Fruit fly (Drosophila melanogaster) whole organism, embryonic: ENCODE data around the gene CG15422.

Source experiments
- Atf6 ChIP-seq: fragments of 200-800 bp; sonication (Bioruptor generic); IDR thresholded peaks from 2 replicates; pipeline ENCODE4 v1.3.6; 2022; ENCODE audit warnings: missing biosample characterization, missing genetic modification characterization
- CG12659 ChIP-seq: fragments of 200-800 bp; sonication (Bioruptor generic); optimal IDR thresholded peaks from 3 replicates; lab custom pipeline; 2017; ENCODE audit warnings: mild to moderate bottlenecking, missing biosample characterization, missing genetic modification reagents, missing genetic modification characterization
- CG13624 ChIP-seq: fragments of 200-800 bp; sonication (Bioruptor generic); optimal IDR thresholded peaks from 2 replicates; lab custom pipeline; 2016; ENCODE audit warnings: missing biosample characterization, missing genetic modification characterization
- CG15514 ChIP-seq: fragments of 200-800 bp; sonication (Bioruptor generic); optimal IDR thresholded peaks from 3 replicates; lab custom pipeline; 2017; ENCODE audit warnings: missing biosample characterization, missing genetic modification characterization, mild to moderate bottlenecking, moderate library complexity, missing genetic modification reagents
- CG15601 ChIP-seq: fragments of 200-800 bp; sonication (Bioruptor generic); optimal IDR thresholded peaks from 3 replicates; lab custom pipeline; 2019; ENCODE audit warnings: missing biosample characterization, mild to moderate bottlenecking, missing genetic modification characterization, moderate library complexity
- CG1603 ChIP-seq: fragments of 200-800 bp; sonication (Bioruptor generic); optimal IDR thresholded peaks from 2 replicates; lab custom pipeline; 2019; ENCODE audit warnings: missing biosample characterization, mild to moderate bottlenecking, missing genetic modification characterization, moderate library complexity
- CG16813 ChIP-seq: fragments of 200-800 bp; sonication (Bioruptor generic); IDR thresholded peaks from 3 replicates; pipeline ENCODE4 v1.3.6; 2022; ENCODE audit warnings: missing biosample characterization, missing genetic modification characterization; ENCODE audit not compliant: partially characterized antibody
- CG16815 ChIP-seq: fragments of 200-800 bp; sonication (Bioruptor generic); optimal IDR thresholded peaks from 3 replicates; lab custom pipeline; 2017; ENCODE audit warnings: missing biosample characterization, mild to moderate bottlenecking, missing genetic modification characterization
- CG17385 ChIP-seq: fragments of 200-800 bp; sonication (Bioruptor generic); optimal IDR thresholded peaks from 3 replicates; lab custom pipeline; 2018; ENCODE audit warnings: missing biosample characterization, mild to moderate bottlenecking, missing genetic modification characterization
- CG18476 ChIP-seq: fragments of 200-800 bp; sonication (Bioruptor generic); optimal IDR thresholded peaks from 2 replicates; lab custom pipeline; 2016; ENCODE audit warnings: missing biosample characterization, mild to moderate bottlenecking, missing genetic modification characterization
- CG18619 ChIP-seq: fragments of 200-800 bp; sonication (Bioruptor generic); optimal IDR thresholded peaks from 3 replicates; lab custom pipeline; 2017; ENCODE audit warnings: missing biosample characterization, mild to moderate bottlenecking, missing genetic modification characterization
- CG18764 ChIP-seq: fragments of 200-800 bp; sonication (Bioruptor generic); optimal IDR thresholded peaks from 3 replicates; lab custom pipeline; 2016; ENCODE audit warnings: missing biosample characterization, missing genetic modification characterization
- CG32767 ChIP-seq: fragments of 200-800 bp; sonication (Bioruptor generic); IDR thresholded peaks from 2 replicates; pipeline ENCODE4 v1.3.6; 2022; ENCODE audit warnings: missing biosample characterization, missing genetic modification characterization
- CG4617 ChIP-seq: fragments of 200-800 bp; sonication (Bioruptor generic); optimal IDR thresholded peaks from 3 replicates; lab custom pipeline; 2016; ENCODE audit warnings: missing biosample characterization, missing genetic modification characterization, borderline replicate concordance
- CG5953 ChIP-seq: fragments of 200-800 bp; sonication (Bioruptor generic); IDR thresholded peaks from 2 replicates; pipeline ENCODE4 v1.3.6; 2022; ENCODE audit warnings: missing biosample characterization, missing genetic modification characterization
- CG6765 ChIP-seq: fragments of 200-800 bp; sonication (Bioruptor generic); optimal IDR thresholded peaks from 3 replicates; lab custom pipeline; 2017; ENCODE audit warnings: missing biosample characterization, mild to moderate bottlenecking, missing genetic modification characterization
- CG7786 ChIP-seq: fragments of 200-800 bp; sonication (Bioruptor generic); optimal IDR thresholded peaks from 2 replicates; lab custom pipeline; 2016; ENCODE audit warnings: missing biosample characterization, missing genetic modification characterization
- CG9817 ChIP-seq: fragments of 200-800 bp; sonication (Bioruptor generic); optimal IDR thresholded peaks from 2 replicates; lab custom pipeline; 2018; ENCODE audit warnings: missing biosample characterization, mild to moderate bottlenecking, missing genetic modification characterization, moderate library complexity
- D19A ChIP-seq: fragments of 200-800 bp; optimal IDR thresholded peaks from 3 replicates; lab custom pipeline; 2019; ENCODE audit warnings: missing biosample characterization, mild to moderate bottlenecking, missing genetic modification characterization, moderate library complexity
- Dip2 ChIP-seq: fragments of 200-800 bp; sonication (Bioruptor generic); IDR thresholded peaks from 2 replicates; pipeline ENCODE4 v1.3.6; 2022; ENCODE audit warnings: missing biosample characterization, missing genetic modification characterization
- Dll ChIP-seq: fragments of 200-800 bp; sonication (Bioruptor generic); IDR thresholded peaks from 4 replicates; pipeline ENCODE4 v1.3.6; 2022; ENCODE audit warnings: missing biosample characterization, missing genetic modification characterization; ENCODE audit not compliant: partially characterized antibody
- Hand ChIP-seq: fragments of 200-800 bp; sonication (Bioruptor generic); optimal IDR thresholded peaks from 2 replicates; lab custom pipeline; 2017; ENCODE audit warnings: mild to moderate bottlenecking, missing biosample characterization, missing genetic modification reagents, missing genetic modification characterization
- Hmr ChIP-seq: fragments of 200-800 bp; sonication (Bioruptor generic); optimal IDR thresholded peaks from 3 replicates; lab custom pipeline; 2017; ENCODE audit warnings: mild to moderate bottlenecking, missing biosample characterization, missing genetic modification reagents, missing genetic modification characterization
- Hsf ChIP-seq: fragments of 200-800 bp; sonication (Bioruptor generic); optimal IDR thresholded peaks from 3 replicates; lab custom pipeline; 2016; ENCODE audit warnings: missing biosample characterization, missing genetic modification characterization
- MESR4 ChIP-seq: fragments of 200-800 bp; sonication (Bioruptor generic); optimal IDR thresholded peaks from 2 replicates; lab custom pipeline; 2018; ENCODE audit warnings: missing biosample characterization, mild to moderate bottlenecking, missing genetic modification characterization, moderate library complexity
- MTF-1 ChIP-seq: fragments of 200-800 bp; sonication (Bioruptor generic); optimal IDR thresholded peaks from 2 replicates; lab custom pipeline; 2018; ENCODE audit warnings: missing biosample characterization, mild to moderate bottlenecking, missing genetic modification characterization, borderline replicate concordance
- Oaz ChIP-seq: fragments of 200-800 bp; sonication (Bioruptor generic); IDR thresholded peaks from 2 replicates; pipeline ENCODE4 v1.3.6; 2022; ENCODE audit warnings: missing biosample characterization, missing genetic modification characterization
- Xbp1 ChIP-seq: fragments of 200-800 bp; sonication (Bioruptor generic); optimal IDR thresholded peaks from 3 replicates; lab custom pipeline; 2016; ENCODE audit warnings: missing biosample characterization, mild to moderate bottlenecking, missing genetic modification characterization
- az2 ChIP-seq: fragments of 200-800 bp; sonication (Bioruptor generic); optimal IDR thresholded peaks from 3 replicates; lab custom pipeline; 2016; ENCODE audit warnings: missing biosample characterization, missing genetic modification characterization
- cg ChIP-seq: fragments of 200-800 bp; sonication (Bioruptor generic); optimal IDR thresholded peaks from 3 replicates; lab custom pipeline; 2019; ENCODE audit warnings: missing biosample characterization, mild to moderate bottlenecking, missing genetic modification characterization, moderate library complexity
- chif ChIP-seq, 2 experiments: fragments of 200-800 bp; sonication (Bioruptor generic); optimal IDR thresholded peaks; 3 replicates each; lab custom pipeline; 2016; ENCODE audit warnings: missing biosample characterization in 2 of 2, missing genetic modification characterization in 2 of 2
- chm ChIP-seq: fragments of 200-800 bp; sonication (Bioruptor generic); IDR thresholded peaks from 2 replicates; pipeline ENCODE4 v1.3.6; 2022; ENCODE audit warnings: missing biosample characterization, missing genetic modification characterization
- croc ChIP-seq: fragments of 200-800 bp; sonication (Bioruptor generic); conservative IDR thresholded peaks from 3 replicates; pipeline ENCODE4 v1.3.6; 2022; ENCODE audit warnings: missing biosample characterization, missing genetic modification characterization
- crol ChIP-seq: fragments of 200-800 bp; sonication (Bioruptor generic); IDR thresholded peaks from 2 replicates; pipeline ENCODE4 v1.3.6; 2022; ENCODE audit warnings: missing biosample characterization, missing genetic modification characterization
- dmrt99B ChIP-seq: fragments of 200-800 bp; sonication (Bioruptor generic); optimal IDR thresholded peaks from 2 replicates; lab custom pipeline; 2018; ENCODE audit warnings: missing biosample characterization, mild to moderate bottlenecking, missing genetic modification characterization, moderate library complexity
- fd64A ChIP-seq: fragments of 200-800 bp; sonication (Bioruptor generic); optimal IDR thresholded peaks from 3 replicates; lab custom pipeline; 2018; ENCODE audit warnings: missing biosample characterization, mild to moderate bottlenecking, missing genetic modification characterization
- fru ChIP-seq: fragments of >200 bp; optimal IDR thresholded peaks from 2 replicates; lab custom pipeline; 2017
- ftz-f1 ChIP-seq: fragments of 200-800 bp; sonication (Bioruptor generic); optimal IDR thresholded peaks from 2 replicates; lab custom pipeline; 2016; ENCODE audit warnings: missing biosample characterization, missing genetic modification characterization
- gfzf ChIP-seq: fragments of 200-800 bp; sonication (Bioruptor generic); optimal IDR thresholded peaks from 2 replicates; lab custom pipeline; 2016; ENCODE audit warnings: missing biosample characterization, mild to moderate bottlenecking, missing genetic modification characterization, moderate library complexity
- ken ChIP-seq: fragments of 200-800 bp; sonication (Bioruptor generic); IDR thresholded peaks from 3 replicates; pipeline ENCODE4 v1.3.6; 2022; ENCODE audit warnings: missing biosample characterization, missing genetic modification characterization
- klu ChIP-seq: fragments of 200-800 bp; sonication (Bioruptor generic); IDR thresholded peaks from 2 replicates; pipeline ENCODE4 v1.3.6; 2022; ENCODE audit warnings: missing biosample characterization, missing genetic modification characterization
- kni ChIP-seq: fragments of 200-800 bp; sonication (Bioruptor generic); optimal IDR thresholded peaks from 3 replicates; lab custom pipeline; 2017; ENCODE audit warnings: mild to moderate bottlenecking, missing biosample characterization, missing genetic modification reagents, missing genetic modification characterization
- lola ChIP-seq, 3 experiments: fragments of >200 bp in 2 of 3; fragments of 200-800 bp in 1 of 3; sonication (Bioruptor generic) in 1 of 3; optimal IDR thresholded peaks; 2 replicates each; lab custom pipeline; 2017 to 2019; ENCODE audit warnings: missing biosample characterization in 3 of 3, missing genetic modification characterization in 3 of 3, mild to moderate bottlenecking in 1 of 3, moderate library complexity in 1 of 3
- mld ChIP-seq: fragments of 200-800 bp; sonication (Bioruptor generic); IDR thresholded peaks from 3 replicates; pipeline ENCODE4 v1.3.6; 2022; ENCODE audit warnings: missing biosample characterization, missing genetic modification characterization; ENCODE audit not compliant: partially characterized antibody
- p53 ChIP-seq: fragments of 200-800 bp; sonication (Bioruptor generic); optimal IDR thresholded peaks from 2 replicates; lab custom pipeline; 2016; ENCODE audit warnings: missing biosample characterization, missing genetic modification characterization
- ranshi ChIP-seq: fragments of 200-800 bp; sonication (Bioruptor generic); IDR thresholded peaks from 2 replicates; pipeline ENCODE4 v1.3.6; 2022; ENCODE audit warnings: missing biosample characterization, missing genetic modification characterization
- sd ChIP-seq: fragments of 200-800 bp; sonication (Bioruptor generic); optimal IDR thresholded peaks from 3 replicates; lab custom pipeline; 2018; ENCODE audit warnings: missing biosample characterization, mild to moderate bottlenecking, missing genetic modification characterization, moderate library complexity
- zf30C ChIP-seq: fragments of 200-800 bp; sonication (Bioruptor generic); optimal IDR thresholded peaks from 3 replicates; lab custom pipeline; 2018; ENCODE audit warnings: missing biosample characterization, mild to moderate bottlenecking, missing genetic modification characterization

CG15422 gene

dm6 chr2L:4030236-4030943, 25.6 kb downstream of the CG15422 start (continued):
- TF ChIP-seq chif (GFP tag; optimal IDR thresholded peaks at IDR 0.05; lab: Kevin White, UChicago) (peak; percentile 65 to 91), Oaz (GFP tag; lab: Robert Waterston, UW) (peak; percentile 72), ftz-f1 (no peak), Dip2 (GFP tag; lab: Robert Waterston, UW) (no peak), klu (GFP tag; lab: Robert Waterston, UW) (peak; percentile 31; the same call in 1 of the 2 replicates), mld (peak; percentile 95), CG9817 (tag; lab: Kevin White, UChicago) (peak; percentile 64), zf30C (no peak), MESR4 (GFP tag; lab: Kevin White, UChicago) (peak; percentile 5), chm (GFP tag; lab: Robert Waterston, UW) (peak; percentile 89), CG12659 (GFP tag; lab: Kevin White, UChicago) (peak; percentile 76), crol (peak; percentile 34; the same call in 1 of the 2 replicates), CG17385 (peak; percentile 82), CG16813 (GFP tag; lab: Robert Waterston, UW) (peak; percentile 93), CG13624 (GFP tag; lab: Kevin White, UChicago) (peak; percentile 67), sd (tag; lab: Kevin White, UChicago) (peak; percentile 3), cg (no peak), Dll (peak; percentile 45; the same call in 1 of the 4 replicates), kni (GFP tag; lab: Kevin White, UChicago) (peak; percentile 53), fru (lab: Kevin White, UChicago) (no peak), fd64A (GFP tag; lab: Kevin White, UChicago) (peak; percentile 66), CG1603 (peak; percentile 94), croc (GFP tag; lab: Robert Waterston, UW) (peak; percentile 82), CG16815 (GFP tag; lab: Kevin White, UChicago) (peak; percentile 74), CG18619 (GFP tag; lab: Kevin White, UChicago) (peak; percentile 74), dmrt99B (tag; lab: Kevin White, UChicago) (peak; percentile 90), CG7786 (GFP tag; lab: Kevin White, UChicago) (peak; percentile 52), Hand (GFP tag; lab: Kevin White, UChicago) (no peak), Xbp1 (GFP tag; lab: Kevin White, UChicago) (peak; percentile 87), lola (GFP tag; optimal IDR thresholded peaks at IDR 0.05; lab: Kevin White, UChicago) (peak in 1 of 3 experiments; percentile 70), az2 (GFP tag; lab: Kevin White, UChicago) (peak; percentile 84), Hsf (peak; percentile 74), p53 (GFP tag; lab: Kevin White, UChicago) (peak; percentile 24), MTF-1 (GFP tag; lab: Kevin White, UChicago) (peak; percentile 47), Atf6 (GFP tag; lab: Robert Waterston, UW) (peak; percentile 83), gfzf (GFP tag; lab: Kevin White, UChicago) (no peak), Hmr (peak; percentile 67), D19A (tag; lab: Kevin White, UChicago) (peak; percentile 94), CG18764 (GFP tag; lab: Kevin White, UChicago) (peak; percentile 66), CG6765 (GFP tag; lab: Kevin White, UChicago) (no peak), CG32767 (GFP tag; lab: Robert Waterston, UW) (peak; percentile 80; the same call in 1 of the 2 replicates), CG18476 (GFP tag; lab: Kevin White, UChicago) (peak; percentile 77), CG15601 (tag; lab: Kevin White, UChicago) (peak; percentile 86), ken (GFP tag; lab: Robert Waterston, UW) (peak; percentile 88), ranshi (GFP tag; lab: Robert Waterston, UW) (peak; percentile 88), CG15514 (GFP tag; lab: Kevin White, UChicago) (peak; percentile 40), CG5953 (peak; percentile 91), CG4617 (GFP tag; lab: Kevin White, UChicago) (peak; percentile 43)
